Fruit fly (Drosophila melanogaster): Measurements from ENCODE around the gene cl.

Gene cl

dm6 chr2L:5496468-5497093 is 23.4 kb upstream of the cl start:
- no peak for TF ChIP-seq pan (optimal IDR thresholded peaks at IDR 0.05)
- no peak for TF ChIP-seq psq (optimal IDR thresholded peaks at IDR 0.05)
- TF ChIP-seq CG8478 (optimal IDR thresholded peaks at IDR 0.05) = no peak
- TF ChIP-seq EcR (GFP tag; optimal IDR thresholded peaks at IDR 0.05) = no peak
- TF ChIP-seq usp (GFP tag; optimal IDR thresholded peaks at IDR 0.05) = no peak
- no peak for TF ChIP-seq Dll (optimal IDR thresholded peaks at IDR 0.05)

dm6 chr2L:5499458-5499857 is 20.5 kb upstream of the cl start:
- TF ChIP-seq pan (optimal IDR thresholded peaks at IDR 0.05) = no peak
- no peak for TF ChIP-seq CG8478 (optimal IDR thresholded peaks at IDR 0.05)
- TF ChIP-seq Dll (optimal IDR thresholded peaks at IDR 0.05) = no peak
- TF ChIP-seq usp (GFP tag; optimal IDR thresholded peaks at IDR 0.05) = no peak
- TF ChIP-seq EcR (GFP tag; optimal IDR thresholded peaks at IDR 0.05) = no peak
- TF ChIP-seq psq (optimal IDR thresholded peaks at IDR 0.05) = no peak

DNA sequence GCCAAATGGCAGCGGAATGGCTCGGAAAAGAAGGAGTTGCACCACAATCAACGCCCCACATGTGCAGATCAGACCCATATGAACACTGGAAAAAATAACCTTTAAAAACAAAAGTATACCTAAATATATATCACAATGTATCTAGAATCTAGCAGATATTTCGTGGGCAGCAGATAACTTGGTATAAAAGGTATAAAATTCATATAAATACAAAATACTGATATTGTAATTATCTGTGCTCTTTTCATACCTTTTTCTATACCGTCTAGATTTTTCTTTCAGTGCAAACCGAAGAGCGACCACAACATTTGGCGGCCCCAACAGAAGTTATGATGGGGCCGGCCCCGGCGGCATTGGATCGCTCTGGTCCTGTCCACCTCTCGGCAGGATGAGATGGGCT is 18.6 kb upstream of the cl start:
- TF ChIP-seq CG8478 (optimal IDR thresholded peaks at IDR 0.05) (no peak), usp (GFP tag; optimal IDR thresholded peaks at IDR 0.05) (no peak), Dll (optimal IDR thresholded peaks at IDR 0.05) (no peak), pan (optimal IDR thresholded peaks at IDR 0.05) (no peak), EcR (GFP tag; optimal IDR thresholded peaks at IDR 0.05) (no peak)

DNA sequence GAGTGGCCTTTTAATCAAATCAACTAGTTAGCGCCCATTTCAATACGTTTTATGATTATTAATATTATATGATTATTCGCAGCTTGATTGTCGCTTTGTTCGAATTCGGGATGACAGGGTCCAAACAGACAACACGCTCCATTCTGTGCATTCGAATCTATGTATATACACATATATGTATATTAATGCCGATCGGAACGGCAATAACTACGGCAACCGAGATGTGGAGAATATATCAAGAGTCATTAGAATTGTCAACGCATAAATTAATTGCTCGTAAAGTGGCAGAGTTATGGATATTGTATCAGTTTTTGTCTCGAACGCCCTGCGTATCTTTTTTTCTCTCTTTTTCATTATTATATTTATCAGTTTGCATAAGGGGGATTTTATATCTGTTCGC is 17.1 kb upstream of the cl start:
- TF ChIP-seq CG8478 (optimal IDR thresholded peaks at IDR 0.05) (no peak), pan (optimal IDR thresholded peaks at IDR 0.05) (no peak), EcR (GFP tag; optimal IDR thresholded peaks at IDR 0.05) (no peak), Dll (optimal IDR thresholded peaks at IDR 0.05) (no peak), usp (GFP tag; optimal IDR thresholded peaks at IDR 0.05) (no peak), psq (optimal IDR thresholded peaks at IDR 0.05) (no peak)

dm6 chr2L:5505130-5505529 is 14.8 kb upstream of the cl start:
- TF ChIP-seq usp (GFP tag; optimal IDR thresholded peaks at IDR 0.05) = no peak
- TF ChIP-seq psq (optimal IDR thresholded peaks at IDR 0.05) = no peak
- TF ChIP-seq pan (optimal IDR thresholded peaks at IDR 0.05) = no peak
- TF ChIP-seq EcR (GFP tag; optimal IDR thresholded peaks at IDR 0.05) = no peak
- TF ChIP-seq CG8478 (optimal IDR thresholded peaks at IDR 0.05) = no peak
- TF ChIP-seq Dll (optimal IDR thresholded peaks at IDR 0.05) = no peak

dm6 chr2L:5507082-5507481 is 12.9 kb upstream of the cl start:
- no peak for TF ChIP-seq Dll (optimal IDR thresholded peaks at IDR 0.05)
- TF ChIP-seq CG8478 (optimal IDR thresholded peaks at IDR 0.05) = no peak
- no peak for TF ChIP-seq usp (GFP tag; optimal IDR thresholded peaks at IDR 0.05)
- no peak for TF ChIP-seq EcR (GFP tag; optimal IDR thresholded peaks at IDR 0.05)
- TF ChIP-seq psq (optimal IDR thresholded peaks at IDR 0.05) = no peak
- TF ChIP-seq pan (optimal IDR thresholded peaks at IDR 0.05) = no peak

- no peak for TF ChIP-seq usp (GFP tag; optimal IDR thresholded peaks at IDR 0.05)
- TF ChIP-seq EcR (GFP tag; optimal IDR thresholded peaks at IDR 0.05) = no peak
- TF ChIP-seq Dll (optimal IDR thresholded peaks at IDR 0.05) = no peak
- no peak for TF ChIP-seq pan (optimal IDR thresholded peaks at IDR 0.05)
- no peak for TF ChIP-seq psq (optimal IDR thresholded peaks at IDR 0.05)
- no peak for TF ChIP-seq CG8478 (optimal IDR thresholded peaks at IDR 0.05)
These were observed 12.0 kb upstream of the cl start for dm6 chr2L:5507823-5508438.

- TF ChIP-seq usp (GFP tag; optimal IDR thresholded peaks at IDR 0.05) = no peak
- no peak for TF ChIP-seq Dll (optimal IDR thresholded peaks at IDR 0.05)
- no peak for TF ChIP-seq psq (optimal IDR thresholded peaks at IDR 0.05)
- TF ChIP-seq pan (optimal IDR thresholded peaks at IDR 0.05) = no peak
- TF ChIP-seq CG8478 (optimal IDR thresholded peaks at IDR 0.05) = no peak
- no peak for TF ChIP-seq EcR (GFP tag; optimal IDR thresholded peaks at IDR 0.05)
These were observed 5.0 kb upstream of the cl start for dm6 chr2L:5514946-5515345.

DNA sequence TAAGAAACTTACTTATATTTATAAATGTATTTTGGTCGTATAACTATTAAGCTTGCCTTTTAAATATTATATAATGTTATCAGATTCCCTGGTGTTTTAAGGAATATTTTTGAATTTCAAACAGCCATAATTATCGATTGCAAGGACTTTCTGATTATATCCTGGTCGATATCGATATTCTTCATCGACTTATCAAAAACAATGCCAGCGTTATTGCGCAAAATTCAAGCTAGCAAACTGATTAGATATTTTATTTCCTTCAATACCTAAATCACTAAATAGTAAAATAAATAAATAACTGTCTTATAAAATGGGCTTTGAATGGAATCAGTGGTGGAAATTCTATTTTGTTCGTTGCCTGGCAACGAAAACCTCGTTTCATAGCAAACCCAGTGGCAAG is 2.5 kb upstream of the cl start, which contains the start of gene CG14020:
CG14020 (plus strand) TSS at position 345 of the 400 bp plus-strand sequence.
- TF ChIP-seq CG8478 (optimal IDR thresholded peaks at IDR 0.05) = no peak
- no peak for TF ChIP-seq EcR (GFP tag; optimal IDR thresholded peaks at IDR 0.05)
- no peak for TF ChIP-seq usp (GFP tag; optimal IDR thresholded peaks at IDR 0.05)
- TF ChIP-seq pan (optimal IDR thresholded peaks at IDR 0.05) = no peak
- no peak for TF ChIP-seq psq (optimal IDR thresholded peaks at IDR 0.05)

DNA sequence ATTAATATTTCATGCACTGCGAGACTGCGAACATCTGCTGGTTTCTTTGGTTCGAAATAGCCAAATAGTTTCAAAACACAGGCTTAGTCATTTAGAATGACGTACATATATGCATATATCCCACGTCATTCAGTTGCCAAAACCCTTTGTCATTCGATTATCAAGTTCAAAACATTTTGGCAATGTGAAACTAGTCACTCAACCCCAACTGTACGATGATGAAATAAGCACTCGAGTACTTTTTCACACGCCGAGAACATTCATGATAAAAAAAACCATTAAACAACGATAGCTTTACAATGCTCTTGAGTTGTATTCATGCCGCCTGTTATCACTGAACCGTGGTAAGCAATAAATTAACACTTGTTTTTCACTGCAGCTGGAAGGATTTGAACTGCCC is 822 bp downstream of the cl start:
- no peak for TF ChIP-seq CG8478 (optimal IDR thresholded peaks at IDR 0.05)
- no peak for TF ChIP-seq pan (optimal IDR thresholded peaks at IDR 0.05)

dm6 chr2L:5523848-5524473 is 4.0 kb downstream of the cl start, which contains the start of the genes Vps52 and Elp4:
Vps52 (minus strand) TSS chr2L:5523898.
Elp4 (plus strand) TSS chr2L:5524139.
- TF ChIP-seq Dll (optimal IDR thresholded peaks at IDR 0.05) (no peak), CG8478 (optimal IDR thresholded peaks at IDR 0.05) (no peak), pan (optimal IDR thresholded peaks at IDR 0.05) (no peak), EcR (GFP tag; optimal IDR thresholded peaks at IDR 0.05) (no peak), psq (optimal IDR thresholded peaks at IDR 0.05) (no peak), usp (GFP tag; optimal IDR thresholded peaks at IDR 0.05) (no peak)

DNA sequence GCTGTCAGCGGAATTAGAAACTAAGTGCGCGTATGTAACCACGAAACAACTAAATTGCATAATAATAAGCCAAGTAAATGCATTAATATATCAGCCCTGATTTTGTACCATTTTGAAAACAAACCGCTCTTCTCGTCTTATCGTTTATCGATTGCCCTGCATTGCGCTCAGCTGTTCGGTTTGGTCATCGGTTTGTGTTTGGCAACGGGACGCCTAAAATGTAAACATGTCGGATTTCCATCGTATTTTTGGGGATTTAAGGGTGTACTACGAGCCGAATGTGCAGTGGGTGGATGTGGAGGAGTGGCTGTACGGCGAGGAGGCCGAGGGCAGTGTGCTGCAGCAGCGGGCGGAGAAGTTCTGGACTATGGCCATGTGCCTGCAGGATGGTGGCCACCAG is 5.8 kb downstream of the cl start, which contains the start of gene Cap-D3:
Cap-D3 (plus strand) TSS at position 183 of the 400 bp plus-strand sequence.
- TF ChIP-seq psq (optimal IDR thresholded peaks at IDR 0.05) (no peak), usp (GFP tag; optimal IDR thresholded peaks at IDR 0.05) (no peak), EcR (GFP tag; optimal IDR thresholded peaks at IDR 0.05) (no peak), Dll (optimal IDR thresholded peaks at IDR 0.05) (no peak), pan (optimal IDR thresholded peaks at IDR 0.05) (no peak), CG8478 (optimal IDR thresholded peaks at IDR 0.05) (no peak)

Data from whole organism.